Worm (Caenorhabditis elegans): ENCODE results near the gene C52E2.2.

ce11 chrII:1836204-1836603 is 16.4 kb upstream of the C52E2.2 start, which contains the start of gene T08E11.1:
- TF ChIP-seq cog-1 (tag; optimal IDR thresholded peaks at IDR 0.05) (no peak), T22C8.4 (GFP tag; IDR thresholded peaks at IDR 0.05) (no peak), flt-1 (GFP tag; IDR thresholded peaks at IDR 0.05) (no peak), med-1 (GFP tag; optimal IDR thresholded peaks at IDR 0.05; ENCODE audit: insufficient read depth) (no peak)
